Fruit fly (Drosophila melanogaster) whole organism, embryonic: ENCODE data around the gene CG42268.

Experiments used
- BEAF-32 ChIP-seq: fragments of 200-800 bp; sonication (Bioruptor generic); optimal IDR thresholded peaks from 3 replicates; lab custom pipeline; 2017; ENCODE audit warnings: missing biosample characterization, missing genetic modification characterization, mild to moderate bottlenecking, moderate library complexity, missing genetic modification reagents
- Bgb ChIP-seq: fragments of 200-800 bp; sonication (Bioruptor generic); IDR thresholded peaks from 2 replicates; pipeline ENCODE4 v1.3.6; 2022; ENCODE audit warnings: missing biosample characterization, missing genetic modification characterization; ENCODE audit not compliant: partially characterized antibody
- CG10147 ChIP-seq: fragments of 200-800 bp; sonication (Bioruptor generic); optimal IDR thresholded peaks from 2 replicates; lab custom pipeline; 2019; ENCODE audit warnings: missing biosample characterization, mild to moderate bottlenecking, missing genetic modification characterization, moderate library complexity
- CG13296 ChIP-seq: fragments of 200-800 bp; sonication (Bioruptor generic); optimal IDR thresholded peaks from 3 replicates; lab custom pipeline; 2018; ENCODE audit warnings: missing biosample characterization, mild to moderate bottlenecking, missing genetic modification characterization
- CG14441 ChIP-seq: fragments of 200-800 bp; sonication (Bioruptor generic); IDR thresholded peaks from 2 replicates; pipeline ENCODE4 v1.3.6; 2022; ENCODE audit warnings: missing biosample characterization, missing genetic modification characterization
- CG14860 ChIP-seq: fragments of 200-800 bp; sonication (Bioruptor generic); IDR thresholded peaks from 3 replicates; pipeline ENCODE4 v1.3.6; 2022; ENCODE audit warnings: missing biosample characterization, missing genetic modification characterization; ENCODE audit not compliant: partially characterized antibody
- CG15696 ChIP-seq: fragments of 200-800 bp; sonication (Bioruptor generic); optimal IDR thresholded peaks from 2 replicates; lab custom pipeline; 2019; ENCODE audit warnings: missing biosample characterization, mild to moderate bottlenecking, missing genetic modification characterization, moderate library complexity
- CG17186 ChIP-seq: fragments of 200-800 bp; sonication (Bioruptor generic); optimal IDR thresholded peaks from 3 replicates; lab custom pipeline; 2017; ENCODE audit warnings: missing biosample characterization, missing genetic modification reagents, missing genetic modification characterization
- CG17829 ChIP-seq: fragments of 200-800 bp; optimal IDR thresholded peaks from 2 replicates; lab custom pipeline; 2019; ENCODE audit warnings: missing biosample characterization, mild to moderate bottlenecking, missing genetic modification characterization, moderate library complexity
- CG2116 ChIP-seq: fragments of 200-800 bp; sonication (Bioruptor generic); optimal IDR thresholded peaks from 3 replicates; lab custom pipeline; 2018; ENCODE audit warnings: missing biosample characterization, mild to moderate bottlenecking, missing genetic modification characterization
- CG31441 ChIP-seq: fragments of 200-800 bp; sonication (Bioruptor generic); IDR thresholded peaks from 2 replicates; pipeline ENCODE4 v1.3.6; 2022; ENCODE audit warnings: missing biosample characterization, missing genetic modification characterization
- CG3726 ChIP-seq: fragments of 200-800 bp; sonication (Bioruptor generic); IDR thresholded peaks from 3 replicates; pipeline ENCODE4, ENCODE4 v1.3.6; 2022; ENCODE audit warnings: missing biosample characterization, missing genetic modification characterization
- CG4424 ChIP-seq: fragments of 200-800 bp; sonication (Bioruptor generic); optimal IDR thresholded peaks from 3 replicates; lab custom pipeline; 2016; ENCODE audit warnings: missing biosample characterization, missing genetic modification characterization
- CG4617 ChIP-seq: fragments of 200-800 bp; sonication (Bioruptor generic); optimal IDR thresholded peaks from 3 replicates; lab custom pipeline; 2016; ENCODE audit warnings: missing biosample characterization, missing genetic modification characterization, borderline replicate concordance
- CG4820 ChIP-seq: fragments of 200-800 bp; sonication (Bioruptor generic); optimal IDR thresholded peaks from 3 replicates; lab custom pipeline; 2016; ENCODE audit warnings: missing biosample characterization, missing genetic modification characterization
- CG5245 ChIP-seq: fragments of 200-800 bp; sonication (Bioruptor generic); optimal IDR thresholded peaks from 3 replicates; lab custom pipeline; 2016; ENCODE audit warnings: missing biosample characterization, missing genetic modification characterization
- CG5953 ChIP-seq: fragments of 200-800 bp; sonication (Bioruptor generic); IDR thresholded peaks from 2 replicates; pipeline ENCODE4 v1.3.6; 2022; ENCODE audit warnings: missing biosample characterization, missing genetic modification characterization
- CG6654 ChIP-seq: fragments of 200-800 bp; sonication (Bioruptor generic); optimal IDR thresholded peaks from 2 replicates; lab custom pipeline; 2017; ENCODE audit warnings: missing biosample characterization, mild to moderate bottlenecking, missing genetic modification characterization
- CG8944 ChIP-seq: fragments of 200-800 bp; sonication (Bioruptor generic); optimal IDR thresholded peaks from 3 replicates; lab custom pipeline; 2016; ENCODE audit warnings: missing biosample characterization, missing genetic modification characterization
- CG9609 ChIP-seq: fragments of 200-800 bp; sonication (Bioruptor generic); optimal IDR thresholded peaks from 3 replicates; lab custom pipeline; 2016; ENCODE audit warnings: missing biosample characterization, missing genetic modification characterization
- CTCF ChIP-seq: fragments of 200-800 bp; sonication (Bioruptor generic); optimal IDR thresholded peaks from 2 replicates; lab custom pipeline; 2017; ENCODE audit warnings: missing biosample characterization, mild to moderate bottlenecking, missing genetic modification characterization, moderate library complexity
- Chrac-16 ChIP-seq: fragments of 200-800 bp; sonication (Bioruptor generic); optimal IDR thresholded peaks from 3 replicates; lab custom pipeline; 2016; ENCODE audit warnings: missing biosample characterization, missing genetic modification characterization
- Dbx ChIP-seq: fragments of 200-800 bp; sonication (Bioruptor generic); IDR thresholded peaks from 3 replicates; pipeline ENCODE4 v1.3.6; 2022; ENCODE audit warnings: missing biosample characterization, missing genetic modification characterization
- Dip3 ChIP-seq: fragments of 200-800 bp; sonication (Bioruptor generic); optimal IDR thresholded peaks from 3 replicates; lab custom pipeline; 2016; ENCODE audit warnings: missing biosample characterization, missing genetic modification characterization
- Doc3 ChIP-seq: fragments of 200-800 bp; sonication (Bioruptor generic); IDR thresholded peaks from 3 replicates; pipeline ENCODE4 v1.3.6; 2022; ENCODE audit warnings: missing biosample characterization, missing genetic modification characterization; ENCODE audit not compliant: partially characterized antibody
- E2f2 ChIP-seq: fragments of 200-800 bp; sonication (Bioruptor generic); IDR thresholded peaks from 2 replicates; pipeline ENCODE4 v1.3.6; 2022; ENCODE audit warnings: missing biosample characterization, missing genetic modification characterization
- Ets65A ChIP-seq: fragments of 200-800 bp; sonication (Bioruptor generic); peaks from one replicate; lab custom pipeline; 2016; ENCODE audit warnings: missing biosample characterization, missing genetic modification characterization
- Fer1 ChIP-seq: fragments of 200-800 bp; sonication (Bioruptor generic); optimal IDR thresholded peaks from 2 replicates; lab custom pipeline; 2017; ENCODE audit warnings: missing biosample characterization, mild to moderate bottlenecking, missing genetic modification characterization
- Fer2 ChIP-seq: fragments of 200-800 bp; sonication (Bioruptor generic); optimal IDR thresholded peaks from 2 replicates; lab custom pipeline; 2018; ENCODE audit warnings: missing biosample characterization, mild to moderate bottlenecking, missing genetic modification characterization, moderate library complexity
- Hr39 ChIP-seq: fragments of >200 bp; optimal IDR thresholded peaks from 2 replicates; lab custom pipeline; 2017
- NFAT ChIP-seq: fragments of 200-800 bp; sonication (Bioruptor generic); IDR thresholded peaks from 2 replicates; pipeline ENCODE4 v1.3.6; 2022; ENCODE audit warnings: missing biosample characterization, missing genetic modification characterization
- Neu2 ChIP-seq: fragments of 200-800 bp; sonication (Bioruptor generic); optimal IDR thresholded peaks from 3 replicates; lab custom pipeline; 2016; ENCODE audit warnings: missing biosample characterization, missing genetic modification characterization, borderline replicate concordance
- Rfx ChIP-seq: fragments of 200-800 bp; sonication (Bioruptor generic); IDR thresholded peaks from 2 replicates; pipeline ENCODE4 v1.3.6; 2022; ENCODE audit warnings: missing biosample characterization, missing genetic modification characterization
- Scr ChIP-seq: fragments of 200-800 bp; sonication (Bioruptor generic); IDR thresholded peaks from 2 replicates; pipeline ENCODE4 v1.3.6; 2022; ENCODE audit warnings: missing biosample characterization, missing genetic modification characterization; ENCODE audit not compliant: partially characterized antibody
- Sry-δ ChIP-seq: fragments of 200-800 bp; sonication (Bioruptor generic); optimal IDR thresholded peaks from 2 replicates; lab custom pipeline; 2016; ENCODE audit warnings: missing biosample characterization, missing genetic modification characterization
- Usf ChIP-seq: fragments of 200-800 bp; sonication (Bioruptor generic); optimal IDR thresholded peaks from 2 replicates; lab custom pipeline; 2017; ENCODE audit warnings: missing genotype, missing biosample characterization, missing genetic modification characterization
- YL-1 ChIP-seq: fragments of 200-800 bp; sonication (Bioruptor generic); optimal IDR thresholded peaks from 3 replicates; lab custom pipeline; 2017; ENCODE audit warnings: missing biosample characterization, mild to moderate bottlenecking, missing genetic modification characterization
- bbx ChIP-seq: fragments of 200-800 bp; sonication (Bioruptor generic); IDR thresholded peaks from 2 replicates; pipeline ENCODE4 v1.3.6; 2022; ENCODE audit warnings: missing biosample characterization, missing genetic modification characterization; ENCODE audit not compliant: partially characterized antibody
- bigmax ChIP-seq: fragments of 200-800 bp; sonication (Bioruptor generic); optimal IDR thresholded peaks from 2 replicates; lab custom pipeline; 2018; ENCODE audit warnings: missing biosample characterization, mild to moderate bottlenecking, missing genetic modification characterization
- chm ChIP-seq: fragments of 200-800 bp; sonication (Bioruptor generic); IDR thresholded peaks from 2 replicates; pipeline ENCODE4 v1.3.6; 2022; ENCODE audit warnings: missing biosample characterization, missing genetic modification characterization
- ci ChIP-seq: fragments of 200-800 bp; sonication (Bioruptor generic); IDR thresholded peaks from 3 replicates; pipeline ENCODE4 v1.3.6; 2022; ENCODE audit warnings: missing biosample characterization, missing genetic modification characterization
- dati ChIP-seq: fragments of 200-800 bp; sonication (Bioruptor generic); IDR thresholded peaks from 2 replicates; pipeline ENCODE4 v1.3.6; 2022; ENCODE audit warnings: missing biosample characterization, missing genetic modification characterization
- eve ChIP-seq, 2 experiments: fragments of >200 bp; optimal IDR thresholded peaks; 2 replicates each; lab custom pipeline; 2017; ENCODE audit warnings: missing biosample characterization in 2 of 2, missing genetic modification characterization in 2 of 2
- ftz-f1 ChIP-seq: fragments of 200-800 bp; sonication (Bioruptor generic); optimal IDR thresholded peaks from 2 replicates; lab custom pipeline; 2016; ENCODE audit warnings: missing biosample characterization, missing genetic modification characterization
- gro ChIP-seq: fragments of 200-800 bp; sonication (Bioruptor generic); optimal IDR thresholded peaks from 2 replicates; lab custom pipeline; 2016; ENCODE audit warnings: missing biosample characterization, missing genetic modification characterization
- ind ChIP-seq: fragments of 200-800 bp; sonication (Bioruptor generic); optimal IDR thresholded peaks from 3 replicates; lab custom pipeline; 2016; ENCODE audit warnings: missing biosample characterization, missing genetic modification characterization
- inv ChIP-seq: fragments of 200-800 bp; sonication (Bioruptor generic); IDR thresholded peaks from 2 replicates; pipeline ENCODE4 v1.3.6; 2022; ENCODE audit warnings: missing biosample characterization, missing genetic modification characterization; ENCODE audit not compliant: partially characterized antibody
- kah ChIP-seq: fragments of 200-800 bp; sonication (Bioruptor generic); optimal IDR thresholded peaks from 2 replicates; lab custom pipeline; 2018; ENCODE audit warnings: missing biosample characterization, mild to moderate bottlenecking, missing genetic modification characterization
- lbe ChIP-seq: fragments of 200-800 bp; sonication (Bioruptor generic); optimal IDR thresholded peaks from 2 replicates; lab custom pipeline; 2016; ENCODE audit warnings: missing biosample characterization, mild to moderate bottlenecking, missing genetic modification characterization
- pho ChIP-seq: fragments of 200-800 bp; sonication (Bioruptor generic); optimal IDR thresholded peaks from 2 replicates; lab custom pipeline; 2016; ENCODE audit warnings: missing biosample characterization, missing genetic modification characterization
- sens-2 ChIP-seq: fragments of 200-800 bp; sonication (Bioruptor generic); IDR thresholded peaks from 2 replicates; pipeline ENCODE4 v1.3.6; 2022; ENCODE audit warnings: missing biosample characterization, missing genetic modification characterization

CG42268 gene

DNA sequence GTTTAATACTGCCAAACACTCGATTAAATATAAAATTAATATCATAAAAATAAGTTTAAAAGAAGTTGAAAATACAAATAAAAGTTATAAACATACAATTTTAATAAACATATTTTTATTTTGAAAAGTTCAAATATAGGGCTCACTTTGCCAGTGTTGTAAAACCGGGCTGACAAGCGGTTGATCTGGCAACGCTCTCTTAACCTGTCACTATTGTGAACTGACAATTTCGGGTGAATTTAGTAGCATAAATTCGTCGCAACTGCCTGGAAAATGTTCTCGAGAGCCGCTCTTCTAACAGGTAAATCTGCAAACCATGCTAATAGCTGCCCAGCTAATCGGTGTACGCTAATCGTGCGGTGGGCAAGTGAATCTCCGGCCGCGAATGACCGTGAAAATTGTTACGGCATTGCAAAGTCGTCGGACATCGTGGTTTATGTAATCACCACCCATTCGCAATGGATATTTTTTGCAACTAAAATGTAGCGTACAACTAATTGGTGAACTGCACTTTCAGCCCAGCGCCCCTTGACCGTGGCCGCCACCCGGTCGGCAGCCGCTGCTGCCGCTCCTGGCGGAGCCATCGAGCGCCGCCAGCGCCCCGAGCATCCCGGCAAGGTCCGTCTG lies 30.3 kb downstream of the CG42268 start, which contains the start of gene ATPsynB (continued):
- TF ChIP-seq kah (GFP tag; lab: Kevin White, UChicago) = no peak
- no peak for TF ChIP-seq sens-2
- TF ChIP-seq CG6654 = no peak
- peak; percentile 31 for TF ChIP-seq Fer1
- peak; percentile 46; the same call in 1 of the 2 replicates for TF ChIP-seq Bgb (GFP tag; lab: Robert Waterston, UW)
- TF ChIP-seq CG17829 = peak; percentile 39
- no peak for TF ChIP-seq Neu2
- TF ChIP-seq CG4424 (GFP tag; lab: Kevin White, UChicago) = peak; percentile 54
- TF ChIP-seq CG9609 (GFP tag; lab: Kevin White, UChicago) = no peak
- TF ChIP-seq CG8944 (GFP tag; lab: Kevin White, UChicago) = no peak
- peak; percentile 97 for TF ChIP-seq YL-1 (GFP tag; lab: Kevin White, UChicago)
- TF ChIP-seq pho (GFP tag; lab: Kevin White, UChicago) = peak; percentile 10
- no peak for TF ChIP-seq eve (GFP tag; optimal IDR thresholded peaks at IDR 0.05; lab: Kevin White, UChicago)
- no peak for TF ChIP-seq CG4820 (GFP tag; lab: Kevin White, UChicago)
- TF ChIP-seq E2f2 = peak; percentile 98
- TF ChIP-seq Rfx (GFP tag; lab: Robert Waterston, UW) = peak; percentile 57
- peak; percentile 70 for TF ChIP-seq bigmax
- TF ChIP-seq Hr39 = no peak
- TF ChIP-seq CG5245 (GFP tag; lab: Kevin White, UChicago) = no peak
- TF ChIP-seq CTCF (GFP tag; lab: Kevin White, UChicago) = peak; percentile 46
- TF ChIP-seq CG4617 = peak; percentile 96
- TF ChIP-seq CG17186 (GFP tag; lab: Kevin White, UChicago) = peak; percentile 51
- no peak for TF ChIP-seq Dbx (GFP tag; lab: Robert Waterston, UW)
- TF ChIP-seq Ets65A (GFP tag; lab: Kevin White, UChicago) = peak; percentile 30
- TF ChIP-seq CG15696 (tag; lab: Kevin White, UChicago) = no peak
- peak; percentile 3 for TF ChIP-seq Fer2
- no peak for TF ChIP-seq CG14441 (GFP tag; lab: Robert Waterston, UW)
- TF ChIP-seq Sry-δ (GFP tag; lab: Kevin White, UChicago) = peak; percentile 25
- TF ChIP-seq CG31441 = no peak
- no peak for TF ChIP-seq CG14860 (GFP tag; lab: Robert Waterston, UW)
- peak; percentile 9 for TF ChIP-seq Chrac-16 (GFP tag; lab: Kevin White, UChicago)
- TF ChIP-seq Dip3 (GFP tag; lab: Kevin White, UChicago) = no peak
- peak; percentile 35 for TF ChIP-seq CG2116 (GFP tag; lab: Kevin White, UChicago)
- TF ChIP-seq ftz-f1 (GFP tag; lab: Kevin White, UChicago) = peak; percentile 34
- peak; percentile 39 for TF ChIP-seq BEAF-32 (GFP tag; lab: Kevin White, UChicago)
- peak; percentile 44; the same call in 1 of the 2 replicates for TF ChIP-seq NFAT (GFP tag; lab: Robert Waterston, UW)
- peak; percentile 19 for TF ChIP-seq gro (GFP tag; lab: Kevin White, UChicago)
- TF ChIP-seq lbe (GFP tag; lab: Kevin White, UChicago) = no peak
- peak; percentile 25 for TF ChIP-seq ind (GFP tag; lab: Kevin White, UChicago)
- no peak for TF ChIP-seq chm (GFP tag; lab: Robert Waterston, UW)
- TF ChIP-seq CG13296 (GFP tag; lab: Kevin White, UChicago) = no peak
- TF ChIP-seq Usf (GFP tag; lab: Kevin White, UChicago) = no peak
- 0 out of 3 replicates have a peak, but pooled peaks have one; percentile 34 for TF ChIP-seq ci (GFP tag; lab: Robert Waterston, UW)
- TF ChIP-seq Doc3 (GFP tag; lab: Robert Waterston, UW) = no peak
- TF ChIP-seq dati (GFP tag; lab: Robert Waterston, UW) = no peak
- peak; percentile 50; the same call in 1 of the 2 replicates for TF ChIP-seq bbx (GFP tag; lab: Robert Waterston, UW)
- TF ChIP-seq CG5953 (GFP tag; lab: Robert Waterston, UW) = no peak
- no peak for TF ChIP-seq CG3726 (GFP tag; lab: Robert Waterston, UW)
- TF ChIP-seq CG10147 (GFP tag; lab: Kevin White, UChicago) = no peak
- no peak for TF ChIP-seq inv (GFP tag; lab: Robert Waterston, UW)
- TF ChIP-seq Scr = peak; percentile 32
